Worm (Caenorhabditis elegans) whole organism, L4 larva: ENCODE results near the gene stg-1.
A peak's percentile ranks its signal among the peaks of the same experiment; 100 is the strongest.

ENCODE experiments used
- F10B5.3 ChIP-seq: sonication (generic microtip); optimal IDR thresholded peaks from 2 replicates; lab custom pipeline; 2016; ENCODE audit warnings: mild to moderate bottlenecking, missing genetic modification characterization, missing compliant biosample characterization
- F26F4.8 ChIP-seq: fragments of 200-800 bp; sonication (Bioruptor generic); conservative IDR thresholded peaks from 2 replicates; pipeline ENCODE4 v1.3.6; 2022; ENCODE audit warnings: missing genetic modification characterization, missing compliant biosample characterization
- F37D6.2 ChIP-seq: sonication (generic microtip); optimal IDR thresholded peaks from 2 replicates; lab custom pipeline; 2016; ENCODE audit warnings: mild to moderate bottlenecking, missing genetic modification characterization, missing compliant biosample characterization
- F49E8.2 ChIP-seq: sonication (generic microtip); optimal IDR thresholded peaks from 2 replicates; lab custom pipeline; 2016; ENCODE audit warnings: missing compliant biosample characterization, mild to moderate bottlenecking, missing genetic modification characterization, borderline replicate concordance
- T26A8.4 ChIP-seq: fragments of 200-800 bp; sonication (Bioruptor generic); IDR thresholded peaks from 2 replicates; pipeline ENCODE4 v1.3.6; 2022; ENCODE audit warnings: missing genetic modification characterization, missing compliant biosample characterization
- Y105C5A.15 ChIP-seq: fragments of 200-800 bp; sonication (Bioruptor generic); IDR thresholded peaks from 2 replicates; pipeline ENCODE4 v1.3.6; 2022; ENCODE audit warnings: missing genetic modification characterization, missing compliant biosample characterization
- Y5F2A.4 ChIP-seq: fragments of 200-800 bp; sonication (Bioruptor generic); optimal IDR thresholded peaks from 2 replicates; lab custom pipeline; 2018; ENCODE audit warnings: mild to moderate bottlenecking, missing genetic modification characterization, missing compliant biosample characterization
- Y75B8A.6 ChIP-seq: fragments of 200-800 bp; sonication (Bioruptor generic); IDR thresholded peaks from 2 replicates; pipeline ENCODE4 v1.3.6; 2022; ENCODE audit warnings: missing genetic modification reagents, missing genetic modification characterization, missing compliant biosample characterization
- arid-1 ChIP-seq: fragments of 200-800 bp; sonication (Bioruptor generic); conservative IDR thresholded peaks from 2 replicates; pipeline ENCODE4 v1.3.6; 2022; ENCODE audit warnings: missing genetic modification reagents, missing genetic modification characterization, missing compliant biosample characterization
- ceh-20 ChIP-seq: fragments of 200-800 bp; sonication (Bioruptor generic); IDR thresholded peaks from 2 replicates; pipeline ENCODE4 v1.3.6; 2022; ENCODE audit warnings: missing genetic modification reagents, missing genetic modification characterization, missing compliant biosample characterization
- ceh-62 ChIP-seq: sonication (generic microtip); optimal IDR thresholded peaks from 2 replicates; lab custom pipeline; 2017; ENCODE audit warnings: missing biosample characterization, missing genetic modification characterization
- ceh-82 ChIP-seq: sonication (generic microtip); optimal IDR thresholded peaks from 2 replicates; lab custom pipeline; 2017; ENCODE audit warnings: missing biosample characterization, missing genetic modification characterization
- ces-1 ChIP-seq: fragments of 150-350 bp; sonication (generic microtip); optimal IDR thresholded peaks from 4 replicates; lab custom pipeline; 2014; ENCODE audit warnings: missing biosample characterization, missing genetic modification reagents, missing genetic modification characterization
- ctbp-1 ChIP-seq: fragments of 200-800 bp; sonication (Bioruptor generic); IDR thresholded peaks from 2 replicates; pipeline ENCODE4 v1.3.6; 2022; ENCODE audit warnings: missing genetic modification reagents, missing genetic modification characterization, missing compliant biosample characterization
- daf-16 ChIP-seq, 3 experiments: sonication (generic microtip); optimal IDR thresholded peaks; 2 replicates each; lab custom pipeline; 2016 to 2017; ENCODE audit warnings: missing genetic modification characterization in 3 of 3, missing genetic modification reagents in 3 of 3, mild to moderate bottlenecking in 2 of 3, missing compliant biosample characterization in 2 of 3, missing biosample characterization in 1 of 3, moderate library complexity in 1 of 3
- daf-19 ChIP-seq: fragments of 200-800 bp; sonication (Bioruptor generic); conservative IDR thresholded peaks from 2 replicates; pipeline ENCODE4 v1.3.6; 2022; ENCODE audit warnings: missing genetic modification characterization, missing compliant biosample characterization
- dmd-6 ChIP-seq: fragments of 200-800 bp; sonication (Bioruptor generic); IDR thresholded peaks from 2 replicates; pipeline ENCODE4 v1.3.6; 2022; ENCODE audit warnings: missing genetic modification reagents, missing genetic modification characterization, missing compliant biosample characterization
- egl-27 ChIP-seq: sonication (generic microtip); optimal IDR thresholded peaks from 3 replicates; lab custom pipeline; 2017; ENCODE audit warnings: missing biosample characterization, missing genetic modification reagents, missing genetic modification characterization
- fkh-10 ChIP-seq: fragments of 150-350 bp; optimal IDR thresholded peaks from 2 replicates; lab custom pipeline; 2014; ENCODE audit warnings: missing biosample characterization, missing genetic modification reagents, missing genetic modification characterization
- fos-1 ChIP-seq: fragments of 150-350 bp; optimal IDR thresholded peaks from 2 replicates; lab custom pipeline; 2014; ENCODE audit warnings: missing biosample characterization, missing genetic modification characterization
- hlh-30 ChIP-seq: sonication (generic microtip); optimal IDR thresholded peaks from 2 replicates; lab custom pipeline; 2017; ENCODE audit warnings: antibody characterized with exemption, mild to moderate bottlenecking, missing genetic modification characterization, missing compliant biosample characterization; ENCODE audit not compliant: insufficient read depth
- lin-1 ChIP-seq: fragments of 200-800 bp; sonication (Bioruptor generic); IDR thresholded peaks from 2 replicates; pipeline ENCODE4 v1.3.6; 2022; ENCODE audit warnings: missing genetic modification reagents, missing genetic modification characterization, missing compliant biosample characterization
- lin-38 ChIP-seq: fragments of 200-800 bp; sonication (Bioruptor generic); IDR thresholded peaks from 2 replicates; pipeline ENCODE4 v1.3.6; 2022; ENCODE audit warnings: missing genetic modification reagents, missing genetic modification characterization, missing compliant biosample characterization
- lin-39 ChIP-seq: fragments of 150-350 bp; optimal IDR thresholded peaks from 2 replicates; lab custom pipeline; 2014; ENCODE audit warnings: missing biosample characterization, missing genetic modification reagents, missing genetic modification characterization
- lir-3 ChIP-seq: sonication (generic microtip); optimal IDR thresholded peaks from 2 replicates; lab custom pipeline; 2016; ENCODE audit warnings: mild to moderate bottlenecking, missing genetic modification characterization, missing compliant biosample characterization
- lsy-2 ChIP-seq, 2 experiments: fragments of 150-350 bp in 1 of 2; sonication (generic microtip) in 1 of 2; optimal IDR thresholded peaks; 2 replicates each; lab custom pipeline; 2014 to 2017; ENCODE audit warnings: missing biosample characterization in 2 of 2, missing genetic modification characterization in 2 of 2
- mdl-1 ChIP-seq, 2 experiments: fragments of 150-350 bp in 1 of 2; sonication (generic microtip) in 1 of 2; optimal IDR thresholded peaks; 2 replicates each; lab custom pipeline; 2014 to 2017; ENCODE audit warnings: missing biosample characterization in 2 of 2, missing genetic modification characterization in 2 of 2
- mdt-29 ChIP-seq: fragments of 200-800 bp; sonication (Bioruptor generic); IDR thresholded peaks from 2 replicates; pipeline ENCODE4 v1.3.6; 2022; ENCODE audit warnings: missing genetic modification reagents, missing genetic modification characterization, missing compliant biosample characterization
- mep-1 ChIP-seq: fragments of 150-350 bp; sonication (generic microtip); optimal IDR thresholded peaks from 3 replicates; lab custom pipeline; 2014; ENCODE audit warnings: missing biosample characterization, missing genetic modification characterization
- mes-2 ChIP-seq: sonication (generic microtip); optimal IDR thresholded peaks from 2 replicates; lab custom pipeline; 2016; ENCODE audit warnings: missing genotype, mild to moderate bottlenecking, missing genetic modification characterization, missing compliant biosample characterization; ENCODE audit not compliant: poor library complexity, severe bottlenecking
- mxl-3 ChIP-seq: fragments of 200-800 bp; sonication (Bioruptor generic); optimal IDR thresholded peaks from 2 replicates; lab custom pipeline; 2018; ENCODE audit warnings: mild to moderate bottlenecking, missing genetic modification characterization, missing compliant biosample characterization
- nhr-10 ChIP-seq: fragments of 150-350 bp; optimal IDR thresholded peaks from 2 replicates; lab custom pipeline; 2014; ENCODE audit warnings: missing biosample characterization, missing genetic modification characterization
- nhr-111 ChIP-seq: fragments of 200-800 bp; sonication (Bioruptor generic); optimal IDR thresholded peaks from 2 replicates; lab custom pipeline; 2018; ENCODE audit warnings: mild to moderate bottlenecking, missing genetic modification characterization, missing compliant biosample characterization
- nhr-28 ChIP-seq: fragments of 150-350 bp; optimal IDR thresholded peaks from 2 replicates; lab custom pipeline; 2014; ENCODE audit warnings: missing biosample characterization, missing genetic modification characterization
- nhr-6 ChIP-seq: fragments of 150-350 bp; optimal IDR thresholded peaks from 2 replicates; lab custom pipeline; 2014; ENCODE audit warnings: missing biosample characterization, missing genetic modification characterization
- pha-4 ChIP-seq, 2 experiments: fragments of 150-350 bp in 1 of 2; fragments of 200-800 bp in 1 of 2; sonication (Bioruptor generic) in 1 of 2; IDR thresholded peaks in 1 of 2; optimal IDR thresholded peaks in 1 of 2; 2 replicates each; pipeline versions ENCODE4 v1.3.6 to Lab custom; 2014 to 2022; ENCODE audit warnings: missing genetic modification characterization in 2 of 2, missing genetic modification reagents in 2 of 2, missing biosample characterization in 1 of 2, missing compliant biosample characterization in 1 of 2
- rbr-2 ChIP-seq: sonication (generic microtip); optimal IDR thresholded peaks from 2 replicates; lab custom pipeline; 2016; ENCODE audit warnings: missing genotype, missing genetic modification characterization, missing compliant biosample characterization
- sdz-12 ChIP-seq: fragments of 200-800 bp; sonication (Bioruptor generic); optimal IDR thresholded peaks from 2 replicates; lab custom pipeline; 2018; ENCODE audit warnings: mild to moderate bottlenecking, missing genetic modification characterization, missing compliant biosample characterization
- set-16 ChIP-seq: fragments of 200-800 bp; sonication (Bioruptor generic); IDR thresholded peaks from 2 replicates; pipeline ENCODE4 v1.3.6; 2022; ENCODE audit warnings: missing genetic modification reagents, missing genetic modification characterization, missing compliant biosample characterization
- spr-3 ChIP-seq: fragments of 200-800 bp; sonication (Bioruptor generic); optimal IDR thresholded peaks from 2 replicates; lab custom pipeline; 2018; ENCODE audit warnings: mild to moderate bottlenecking, missing genetic modification characterization, missing compliant biosample characterization
- tag-97 ChIP-seq: fragments of 200-800 bp; sonication (Bioruptor generic); IDR thresholded peaks from 2 replicates; pipeline ENCODE4 v1.3.6; 2022; ENCODE audit warnings: missing genetic modification characterization, missing compliant biosample characterization
- tra-1 ChIP-seq: fragments of 200-800 bp; sonication (Bioruptor generic); IDR thresholded peaks from 2 replicates; pipeline ENCODE4 v1.3.6; 2022; ENCODE audit warnings: missing genetic modification reagents, missing genetic modification characterization, missing compliant biosample characterization
- unc-130 ChIP-seq: sonication (generic microtip); optimal IDR thresholded peaks from 2 replicates; lab custom pipeline; 2016; ENCODE audit warnings: missing genetic modification reagents, missing genetic modification characterization, missing compliant biosample characterization
- unc-62 ChIP-seq, 3 experiments: fragments of 150-350 bp in 1 of 3; sonication (generic microtip); optimal IDR thresholded peaks in 2 of 3; peaks in 1 of 3; 1 replicate in 1 of 3; 2 replicates in 2 of 3; lab custom pipeline; 2014 to 2017; ENCODE audit warnings: missing biosample characterization in 3 of 3, missing genetic modification characterization in 3 of 3, missing genetic modification reagents in 3 of 3, missing genotype in 1 of 3
- vab-7 ChIP-seq: fragments of 200-800 bp; sonication (Bioruptor generic); IDR thresholded peaks from 2 replicates; pipeline ENCODE4 v1.3.6; 2022; ENCODE audit warnings: missing genetic modification reagents, missing genetic modification characterization, missing compliant biosample characterization
- zip-11 ChIP-seq: fragments of 200-800 bp; sonication (Bioruptor generic); IDR thresholded peaks from 2 replicates; pipeline ENCODE4 v1.3.6; 2022; ENCODE audit warnings: missing genetic modification characterization, missing compliant biosample characterization
- zip-2 ChIP-seq: fragments of 150-350 bp; optimal IDR thresholded peaks from 2 replicates; lab custom pipeline; 2014; ENCODE audit warnings: missing biosample characterization, missing genetic modification characterization
- ztf-7 ChIP-seq: fragments of 150-350 bp; optimal IDR thresholded peaks from 2 replicates; lab custom pipeline; 2014; ENCODE audit warnings: missing biosample characterization, missing genetic modification characterization

The stg-1 gene

DNA sequence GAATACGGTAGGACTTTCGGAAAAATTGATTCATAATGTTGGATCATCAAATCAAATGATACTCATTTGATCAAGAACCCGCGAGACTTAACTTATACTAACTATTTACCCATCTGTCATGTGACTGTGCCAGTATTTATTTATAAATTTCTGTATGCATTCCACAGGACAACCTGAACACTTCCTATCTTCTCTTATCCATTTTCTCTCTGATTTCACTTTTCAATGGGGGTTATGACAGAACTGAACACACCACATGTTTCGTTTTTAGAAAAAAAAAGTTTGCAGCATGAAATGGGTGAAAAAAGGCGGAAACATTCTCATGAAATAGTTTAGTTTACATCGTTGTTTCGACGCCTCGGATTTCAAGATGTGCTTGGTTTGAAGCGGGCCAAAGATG, 42.9 kb downstream of the stg-1 start (continued):
- TF ChIP-seq mdt-29 (no peak), tra-1 (GFP tag; lab: Robert Waterston, UW) (0 out of 2 replicates have a peak, but pooled peaks have one; percentile 25), nhr-111 (GFP tag; lab: Kevin White, UChicago) (no peak), unc-130 (no peak), ztf-7 (tag; lab: Kevin White, UChicago) (no peak), unc-62 (GFP tag; optimal IDR thresholded peaks at IDR 0.05 in 1 of 2; lab: Kevin White, UChicago) (peak in 1 of 2 experiments; percentile 71), unc-62 (tag; optimal IDR thresholded peaks at IDR 0.05; lab: Kevin White, UChicago) (no peak), Y75B8A.6 (GFP tag; lab: Robert Waterston, UW) (no peak), mxl-3 (GFP tag; lab: Kevin White, UChicago) (peak; percentile 15), fkh-10 (no peak), T26A8.4 (GFP tag; lab: Robert Waterston, UW) (no peak), daf-19 (GFP tag; lab: Robert Waterston, UW) (no peak), mdl-1 (tag; optimal IDR thresholded peaks at IDR 0.05; lab: Kevin White, UChicago) (no peak)
- TF ChIP-seq, all 104 proteins: peak for 6

DNA sequence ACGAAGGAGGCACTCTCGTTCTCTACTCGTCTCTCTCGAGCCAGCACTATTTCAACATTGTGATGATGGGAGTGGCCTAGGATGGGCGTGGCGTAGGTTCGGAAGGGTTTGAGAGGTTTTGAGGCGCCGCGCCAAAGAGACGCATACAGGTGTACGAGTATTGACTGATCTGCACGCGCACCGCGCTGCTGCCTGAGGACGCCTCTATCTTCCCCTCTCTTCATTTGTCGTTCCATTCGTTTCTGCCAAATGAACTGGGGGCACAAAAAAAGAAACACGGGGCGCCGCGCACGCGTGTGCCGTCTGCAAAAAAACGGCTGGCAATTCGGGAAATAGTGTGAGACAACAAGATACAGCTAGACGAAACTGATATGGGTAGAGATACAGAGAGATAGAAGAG, 44.4 kb downstream of the stg-1 start, which contains the start of gene lec-2:
lec-2 (minus strand) TSS at position 171 of the 400 bp plus-strand sequence.
- peak; percentile 56 for TF ChIP-seq dmd-6 (GFP tag; lab: Robert Waterston, UW)
- TF ChIP-seq ceh-20 (GFP tag; lab: Robert Waterston, UW): 0 out of 2 replicates have a peak, but pooled peaks have one; percentile 34
- no peak for TF ChIP-seq Y75B8A.6 (GFP tag; lab: Robert Waterston, UW)
- no peak for TF ChIP-seq ctbp-1 (GFP tag; lab: Robert Waterston, UW)
- peak; percentile 7 for TF ChIP-seq spr-3 (GFP tag; lab: Kevin White, UChicago)
- peak; percentile 91 for TF ChIP-seq mxl-3 (GFP tag; lab: Kevin White, UChicago)
- no peak for TF ChIP-seq F37D6.2 (tag; lab: Kevin White, UChicago)
- peak; percentile 42 for TF ChIP-seq nhr-28 (tag; lab: Kevin White, UChicago)
- no peak for TF ChIP-seq ceh-82 (tag; lab: Kevin White, UChicago)
- no peak for TF ChIP-seq lin-1
- TF ChIP-seq F10B5.3 (tag; lab: Kevin White, UChicago): no peak
- TF ChIP-seq fos-1: no peak
- no peak for TF ChIP-seq lsy-2 (tag; optimal IDR thresholded peaks at IDR 0.05; lab: Kevin White, UChicago)
- TF ChIP-seq rbr-2 (tag; lab: Kevin White, UChicago): peak; percentile 51
- no peak for TF ChIP-seq ceh-62
- no peak for TF ChIP-seq daf-16 (GFP tag; optimal IDR thresholded peaks at IDR 0.05; lab: Kevin White, UChicago)
- no peak for TF ChIP-seq daf-16 (tag; optimal IDR thresholded peaks at IDR 0.05; lab: Kevin White, UChicago)
- no peak for TF ChIP-seq nhr-10
- peak; percentile 55 for TF ChIP-seq hlh-30 (tag; lab: Kevin White, UChicago)
- no peak for TF ChIP-seq F26F4.8
- no peak for TF ChIP-seq vab-7 (GFP tag; lab: Robert Waterston, UW)
- no peak for TF ChIP-seq lin-39 (tag; lab: Kevin White, UChicago)
- TF ChIP-seq mep-1 (tag; lab: Kevin White, UChicago): peak; percentile 11
- TF ChIP-seq fkh-10: no peak
- TF ChIP-seq sdz-12 (GFP tag; lab: Kevin White, UChicago): no peak
- TF ChIP-seq lin-38 (GFP tag; lab: Robert Waterston, UW): no peak
- no peak for TF ChIP-seq pha-4 (GFP tag; IDR thresholded peaks at IDR 0.05; lab: Robert Waterston, UW)
- TF ChIP-seq pha-4 (tag; optimal IDR thresholded peaks at IDR 0.05; lab: Kevin White, UChicago): no peak
- TF ChIP-seq ces-1 (GFP tag; lab: Kevin White, UChicago): no peak
- TF ChIP-seq zip-2: no peak
- peak; percentile 15 for TF ChIP-seq egl-27 (tag; lab: Kevin White, UChicago)
- no peak for TF ChIP-seq lir-3
- TF ChIP-seq set-16 (GFP tag; lab: Robert Waterston, UW): peak; percentile 63
- no peak for TF ChIP-seq nhr-6 (tag; lab: Kevin White, UChicago)
- no peak for TF ChIP-seq tag-97 (GFP tag; lab: Robert Waterston, UW)
- no peak for TF ChIP-seq daf-19 (GFP tag; lab: Robert Waterston, UW)
- no peak for TF ChIP-seq Y5F2A.4 (GFP tag; lab: Kevin White, UChicago)
- TF ChIP-seq zip-11: no peak
- TF ChIP-seq arid-1: no peak
- TF ChIP-seq F49E8.2 (tag; lab: Kevin White, UChicago): no peak
- TF ChIP-seq mes-2 (tag; lab: Kevin White, UChicago): no peak
- TF ChIP-seq Y105C5A.15 (GFP tag; lab: Robert Waterston, UW): no peak
